Fruit fly (Drosophila melanogaster) whole organism, wandering third instar larva: ENCODE measurements around the gene CG11756.

ENCODE experiments used
- br ChIP-seq: fragments of 200-800 bp; sonication (Bioruptor generic); optimal IDR thresholded peaks from 2 replicates; lab custom pipeline; 2016; ENCODE audit warnings: missing biosample characterization, missing genetic modification characterization
- h ChIP-seq: fragments of 200-800 bp; sonication (Bioruptor generic); optimal IDR thresholded peaks from 3 replicates; lab custom pipeline; 2016; ENCODE audit warnings: missing biosample characterization, mild to moderate bottlenecking, missing genetic modification characterization

- TF ChIP-seq h (GFP tag; lab: Kevin White, UChicago), result no peak
- no peak for TF ChIP-seq br (GFP tag; lab: Kevin White, UChicago)
Measured at dm6 chrX:11359081-11359481, 11.2 kb downstream of the CG11756 start, which contains the start of gene Pa1.
